Worm (Caenorhabditis elegans) whole organism, L4 larva: ENCODE results near the gene F35C11.2.
"Not testable (repeated sequence)": the region's sequence is repeated elsewhere in the genome, so short reads cannot be mapped to it uniquely, and the experiment has no call there.

ENCODE experiments used
- D1046.2 ChIP-seq: fragments of 200-800 bp; sonication (Bioruptor generic); IDR thresholded peaks from 2 replicates; pipeline ENCODE4 v1.3.6; 2022; ENCODE audit warnings: missing genetic modification characterization, missing compliant biosample characterization
- F10B5.3 ChIP-seq: sonication (generic microtip); optimal IDR thresholded peaks from 2 replicates; lab custom pipeline; 2016; ENCODE audit warnings: mild to moderate bottlenecking, missing genetic modification characterization, missing compliant biosample characterization
- F49E8.2 ChIP-seq: sonication (generic microtip); optimal IDR thresholded peaks from 2 replicates; lab custom pipeline; 2016; ENCODE audit warnings: missing compliant biosample characterization, mild to moderate bottlenecking, missing genetic modification characterization, borderline replicate concordance
- Y75B8A.6 ChIP-seq: fragments of 200-800 bp; sonication (Bioruptor generic); IDR thresholded peaks from 2 replicates; pipeline ENCODE4 v1.3.6; 2022; ENCODE audit warnings: missing genetic modification reagents, missing genetic modification characterization, missing compliant biosample characterization
- ZK337.2 ChIP-seq: fragments of 200-800 bp; sonication (Bioruptor generic); IDR thresholded peaks from 2 replicates; pipeline ENCODE4 v1.3.6; 2022; ENCODE audit warnings: missing genetic modification reagents, missing genetic modification characterization, missing compliant biosample characterization
- aha-1 ChIP-seq: fragments of 150-350 bp; peaks from one replicate; lab custom pipeline; 2014; ENCODE audit warnings: missing biosample characterization, missing genetic modification characterization
- arid-1 ChIP-seq: fragments of 200-800 bp; sonication (Bioruptor generic); conservative IDR thresholded peaks from 2 replicates; pipeline ENCODE4 v1.3.6; 2022; ENCODE audit warnings: missing genetic modification reagents, missing genetic modification characterization, missing compliant biosample characterization
- attf-4 ChIP-seq: sonication (generic microtip); optimal IDR thresholded peaks from 3 replicates; lab custom pipeline; 2017; ENCODE audit warnings: missing biosample characterization, missing genetic modification characterization
- ceh-20 ChIP-seq: fragments of 200-800 bp; sonication (Bioruptor generic); IDR thresholded peaks from 2 replicates; pipeline ENCODE4 v1.3.6; 2022; ENCODE audit warnings: missing genetic modification reagents, missing genetic modification characterization, missing compliant biosample characterization
- ctbp-1 ChIP-seq: fragments of 200-800 bp; sonication (Bioruptor generic); IDR thresholded peaks from 2 replicates; pipeline ENCODE4 v1.3.6; 2022; ENCODE audit warnings: missing genetic modification reagents, missing genetic modification characterization, missing compliant biosample characterization
- daf-16 ChIP-seq, 3 experiments: sonication (generic microtip); optimal IDR thresholded peaks; 2 replicates each; lab custom pipeline; 2016 to 2017; ENCODE audit warnings: missing genetic modification characterization in 3 of 3, missing genetic modification reagents in 3 of 3, mild to moderate bottlenecking in 2 of 3, missing compliant biosample characterization in 2 of 3, missing biosample characterization in 1 of 3, moderate library complexity in 1 of 3
- dmd-6 ChIP-seq: fragments of 200-800 bp; sonication (Bioruptor generic); IDR thresholded peaks from 2 replicates; pipeline ENCODE4 v1.3.6; 2022; ENCODE audit warnings: missing genetic modification reagents, missing genetic modification characterization, missing compliant biosample characterization
- dmd-9 ChIP-seq: fragments of 200-800 bp; sonication (Bioruptor generic); IDR thresholded peaks from 2 replicates; pipeline ENCODE4 v1.3.6; 2022; ENCODE audit warnings: missing genetic modification reagents, missing genetic modification characterization, missing compliant biosample characterization
- dpl-1 ChIP-seq: fragments of 150-350 bp; optimal IDR thresholded peaks from 2 replicates; lab custom pipeline; 2014; ENCODE audit warnings: missing biosample characterization, missing genetic modification reagents, missing genetic modification characterization
- dve-1 ChIP-seq: sonication (generic microtip); optimal IDR thresholded peaks from 2 replicates; lab custom pipeline; 2017; ENCODE audit warnings: antibody characterized with exemption, mild to moderate bottlenecking, missing genetic modification characterization, missing compliant biosample characterization; ENCODE audit not compliant: insufficient read depth
- egl-43 ChIP-seq: fragments of 200-800 bp; sonication (Bioruptor generic); IDR thresholded peaks from 2 replicates; pipeline ENCODE4 v1.3.6; 2022; ENCODE audit warnings: missing genetic modification reagents, missing genetic modification characterization, missing compliant biosample characterization
- gei-8 ChIP-seq: fragments of 200-800 bp; sonication (Bioruptor generic); optimal IDR thresholded peaks from 2 replicates; lab custom pipeline; 2018; ENCODE audit warnings: mild to moderate bottlenecking, missing genetic modification characterization, missing compliant biosample characterization
- hif-1 ChIP-seq, 2 experiments: sonication (generic microtip); optimal IDR thresholded peaks; 2 replicates each; lab custom pipeline; 2016 to 2017; ENCODE audit warnings: missing compliant biosample characterization in 2 of 2, missing genetic modification characterization in 2 of 2, missing genetic modification reagents in 2 of 2, missing genotype in 2 of 2, mild to moderate bottlenecking in 1 of 2
- lin-29 ChIP-seq: fragments of 200-800 bp; sonication (Bioruptor generic); IDR thresholded peaks from 2 replicates; pipeline ENCODE4 v1.3.6; 2022; ENCODE audit warnings: missing genetic modification reagents, missing genetic modification characterization, missing compliant biosample characterization
- lsy-2 ChIP-seq, 2 experiments: fragments of 150-350 bp in 1 of 2; sonication (generic microtip) in 1 of 2; optimal IDR thresholded peaks; 2 replicates each; lab custom pipeline; 2014 to 2017; ENCODE audit warnings: missing biosample characterization in 2 of 2, missing genetic modification characterization in 2 of 2
- madf-5 ChIP-seq, 2 experiments: fragments of 200-800 bp; sonication (Bioruptor generic); IDR thresholded peaks; 2 replicates each; pipeline ENCODE4 v1.3.6; 2022; ENCODE audit warnings: missing compliant biosample characterization in 2 of 2, missing genetic modification characterization in 2 of 2
- mdt-29 ChIP-seq: fragments of 200-800 bp; sonication (Bioruptor generic); IDR thresholded peaks from 2 replicates; pipeline ENCODE4 v1.3.6; 2022; ENCODE audit warnings: missing genetic modification reagents, missing genetic modification characterization, missing compliant biosample characterization
- mep-1 ChIP-seq: fragments of 150-350 bp; sonication (generic microtip); optimal IDR thresholded peaks from 3 replicates; lab custom pipeline; 2014; ENCODE audit warnings: missing biosample characterization, missing genetic modification characterization
- mes-2 ChIP-seq: sonication (generic microtip); optimal IDR thresholded peaks from 2 replicates; lab custom pipeline; 2016; ENCODE audit warnings: missing genotype, mild to moderate bottlenecking, missing genetic modification characterization, missing compliant biosample characterization; ENCODE audit not compliant: poor library complexity, severe bottlenecking
- nhr-11 ChIP-seq: fragments of 150-350 bp; optimal IDR thresholded peaks from 2 replicates; lab custom pipeline; 2014; ENCODE audit warnings: missing biosample characterization, missing genetic modification characterization
- nhr-41 ChIP-seq: fragments of 200-800 bp; sonication (Bioruptor generic); IDR thresholded peaks from 2 replicates; pipeline ENCODE4 v1.3.6; 2022; ENCODE audit warnings: missing genetic modification reagents, missing genetic modification characterization, missing compliant biosample characterization
- nhr-48 ChIP-seq: sonication (generic microtip); optimal IDR thresholded peaks from 2 replicates; lab custom pipeline; 2016; ENCODE audit warnings: mild to moderate bottlenecking, missing genetic modification characterization, missing compliant biosample characterization
- nhr-76 ChIP-seq: fragments of 150-350 bp; optimal IDR thresholded peaks from 2 replicates; lab custom pipeline; 2014; ENCODE audit warnings: missing biosample characterization, missing genetic modification characterization
- snpc-4 ChIP-seq: fragments of 150-350 bp; optimal IDR thresholded peaks from 2 replicates; lab custom pipeline; 2014; ENCODE audit warnings: missing biosample characterization, missing genetic modification characterization
- spr-3 ChIP-seq: fragments of 200-800 bp; sonication (Bioruptor generic); optimal IDR thresholded peaks from 2 replicates; lab custom pipeline; 2018; ENCODE audit warnings: mild to moderate bottlenecking, missing genetic modification characterization, missing compliant biosample characterization
- tag-97 ChIP-seq: fragments of 200-800 bp; sonication (Bioruptor generic); IDR thresholded peaks from 2 replicates; pipeline ENCODE4 v1.3.6; 2022; ENCODE audit warnings: missing genetic modification characterization, missing compliant biosample characterization
- unc-130 ChIP-seq: sonication (generic microtip); optimal IDR thresholded peaks from 2 replicates; lab custom pipeline; 2016; ENCODE audit warnings: missing genetic modification reagents, missing genetic modification characterization, missing compliant biosample characterization
- unc-62 ChIP-seq, 3 experiments: fragments of 150-350 bp in 1 of 3; sonication (generic microtip); optimal IDR thresholded peaks in 2 of 3; peaks in 1 of 3; 1 replicate in 1 of 3; 2 replicates in 2 of 3; lab custom pipeline; 2014 to 2017; ENCODE audit warnings: missing biosample characterization in 3 of 3, missing genetic modification characterization in 3 of 3, missing genetic modification reagents in 3 of 3, missing genotype in 1 of 3
- zip-2 ChIP-seq: fragments of 150-350 bp; optimal IDR thresholded peaks from 2 replicates; lab custom pipeline; 2014; ENCODE audit warnings: missing biosample characterization, missing genetic modification characterization
- ztf-7 ChIP-seq: fragments of 150-350 bp; optimal IDR thresholded peaks from 2 replicates; lab custom pipeline; 2014; ENCODE audit warnings: missing biosample characterization, missing genetic modification characterization

The F35C11.2 gene

DNA sequence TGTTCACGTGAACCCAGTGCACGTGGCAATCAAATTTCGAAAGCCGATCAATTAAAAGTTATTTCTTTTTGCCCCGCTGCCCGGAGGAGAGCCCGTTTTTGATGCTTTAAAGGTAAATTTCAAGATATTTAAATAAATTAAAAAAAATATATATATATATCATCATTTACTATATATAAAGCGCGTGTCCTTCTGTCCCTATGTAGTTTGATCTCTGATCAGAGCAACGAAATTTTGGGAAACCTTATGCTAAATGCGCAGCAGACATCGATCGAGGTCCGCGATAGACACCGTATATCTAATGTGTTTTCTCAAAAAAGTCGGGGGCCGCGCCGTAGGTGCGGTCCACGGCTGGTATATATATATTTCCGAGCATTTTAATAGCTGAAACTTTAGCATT lies 37.2 kb upstream of the F35C11.2 start:
- peak in 1 of 2 experiments; percentile 16 for TF ChIP-seq lsy-2 (tag; optimal IDR thresholded peaks at IDR 0.05; lab: Kevin White, UChicago)
- peak in 1 of 2 experiments; percentile 18 for TF ChIP-seq daf-16 (GFP tag; optimal IDR thresholded peaks at IDR 0.05; lab: Kevin White, UChicago)
- not testable (repeated sequence) for TF ChIP-seq daf-16 (tag; optimal IDR thresholded peaks at IDR 0.05; lab: Kevin White, UChicago)

DNA sequence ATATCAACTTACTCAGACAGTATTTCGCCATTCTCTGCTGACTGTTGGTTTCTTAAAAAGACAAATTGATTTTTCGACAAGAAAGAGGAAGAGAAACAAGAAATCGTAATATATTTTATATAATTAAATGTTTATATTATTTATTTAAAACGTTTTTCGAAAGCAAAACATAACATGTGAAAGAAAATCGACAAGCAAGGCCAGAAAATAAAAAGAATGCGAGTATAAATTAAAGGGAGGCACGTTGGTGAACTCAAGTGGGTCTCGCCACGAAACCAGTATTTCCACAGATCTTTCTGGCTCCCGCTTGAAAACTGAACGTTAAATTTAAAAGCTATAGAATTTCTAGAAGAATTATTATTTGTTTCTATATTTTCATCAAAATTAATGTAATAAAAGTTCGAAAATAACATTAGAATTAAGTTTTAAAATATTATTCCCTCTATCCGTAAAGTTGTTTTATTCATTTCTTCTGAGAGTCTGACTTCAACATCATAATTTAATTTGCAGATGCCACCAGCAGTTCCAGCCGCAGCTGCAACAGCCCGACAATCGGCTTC lies 34.6 kb upstream of the F35C11.2 start, which contains the start of the genes nst-1 and cct-4:
TSS of gene nst-1 (minus strand) at position 51 of the 560 bp plus-strand sequence.
TSS of gene cct-4 (plus strand) at position 510 of the 560 bp plus-strand sequence.
- TF ChIP-seq aha-1 (tag; lab: Kevin White, UChicago) = peak; percentile 37
- no peak for TF ChIP-seq nhr-11 (tag; lab: Kevin White, UChicago)
- no peak for TF ChIP-seq F49E8.2 (tag; lab: Kevin White, UChicago)
- no peak for TF ChIP-seq snpc-4 (tag; lab: Kevin White, UChicago)
- peak; percentile 13 for TF ChIP-seq dve-1 (tag; lab: Kevin White, UChicago)
- peak in 1 of 2 experiments; percentile 62 for TF ChIP-seq lsy-2 (tag; optimal IDR thresholded peaks at IDR 0.05; lab: Kevin White, UChicago)
- peak in 1 of 2 experiments; percentile 50 for TF ChIP-seq unc-62 (GFP tag; optimal IDR thresholded peaks at IDR 0.05 in 1 of 2; lab: Kevin White, UChicago)
- no peak for TF ChIP-seq unc-62 (tag; optimal IDR thresholded peaks at IDR 0.05; lab: Kevin White, UChicago)
- TF ChIP-seq gei-8 (GFP tag; lab: Kevin White, UChicago) = no peak
- no peak for TF ChIP-seq nhr-48 (tag; lab: Kevin White, UChicago)
- TF ChIP-seq egl-43 = no peak
- TF ChIP-seq Y75B8A.6 (GFP tag; lab: Robert Waterston, UW) = no peak
- no peak for TF ChIP-seq lin-29 (GFP tag; lab: Robert Waterston, UW)
- peak; percentile 51 for TF ChIP-seq dpl-1
- TF ChIP-seq ztf-7 = no peak
- no peak for TF ChIP-seq unc-130 (GFP tag; lab: Kevin White, UChicago)
- TF ChIP-seq dmd-9 (GFP tag; lab: Robert Waterston, UW) = no peak
- no peak for TF ChIP-seq ZK337.2 (GFP tag; lab: Robert Waterston, UW)
- peak; percentile 49 for TF ChIP-seq mes-2 (tag; lab: Kevin White, UChicago)
- no peak for TF ChIP-seq spr-3 (GFP tag; lab: Kevin White, UChicago)
- TF ChIP-seq mep-1 (tag; lab: Kevin White, UChicago) = peak; percentile 35
- TF ChIP-seq ceh-20 (GFP tag; lab: Robert Waterston, UW) = no peak
- no peak for TF ChIP-seq attf-4 (tag; lab: Kevin White, UChicago)
- no peak for TF ChIP-seq tag-97
- TF ChIP-seq F10B5.3 (tag; lab: Kevin White, UChicago) = no peak
- TF ChIP-seq dmd-6 (GFP tag; lab: Robert Waterston, UW) = no peak
- TF ChIP-seq nhr-41 = no peak

DNA sequence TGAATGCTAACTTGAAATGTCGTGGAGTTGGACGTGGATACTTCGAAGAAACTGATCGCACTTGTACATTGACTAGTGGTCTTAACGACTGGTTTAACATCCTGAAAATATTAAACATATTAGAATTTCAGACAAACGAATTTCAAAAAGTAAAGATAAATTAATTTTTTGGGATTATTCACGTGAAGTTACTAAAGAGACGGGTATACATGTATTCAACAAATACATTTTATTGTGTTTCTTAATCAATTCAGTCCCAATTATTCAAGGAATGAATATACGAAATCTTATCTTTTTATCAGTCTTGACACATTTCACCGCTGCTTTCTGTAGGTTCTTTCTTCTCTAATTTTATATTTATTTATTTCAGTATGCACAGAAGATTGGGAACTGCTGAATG lies 29.8 kb upstream of the F35C11.2 start, which contains the start of the genes mrpl-10 and clec-142:
TSS of gene mrpl-10 (minus strand) at position 101 of the 400 bp plus-strand sequence.
TSS of gene clec-142 (plus strand) at position 264 of the 400 bp plus-strand sequence.
- TF ChIP-seq D1046.2 (GFP tag; lab: Robert Waterston, UW) (no peak), arid-1 (GFP tag; lab: Robert Waterston, UW) (no peak), madf-5 (GFP tag; IDR thresholded peaks at IDR 0.05; lab: Robert Waterston, UW) (no peak), nhr-76 (tag; lab: Kevin White, UChicago) (no peak), ctbp-1 (no peak), hif-1 (tag; optimal IDR thresholded peaks at IDR 0.05; lab: Kevin White, UChicago) (no peak), mdt-29 (GFP tag; lab: Robert Waterston, UW) (no peak), zip-2 (tag; lab: Kevin White, UChicago) (no peak), mep-1 (tag; lab: Kevin White, UChicago) (no peak)
